Worm (Caenorhabditis elegans): Measurements from ENCODE around the gene F49C12.9.
"Not testable (repeated sequence)": the region's sequence is repeated elsewhere in the genome, so short reads cannot be mapped to it uniquely, and the experiment has no call there.

The F49C12.9 gene

ce11 chrIV:9303994-9304393, 12.0 kb downstream of the F49C12.9 start, which contains the start of gene F49C12.4:
Gene F49C12.4 (minus strand): TSS chrIV:9304094.
- TF ChIP-seq flt-1 (GFP tag; IDR thresholded peaks at IDR 0.05) (no peak), ceh-13 (GFP tag; optimal IDR thresholded peaks at IDR 0.05) (no peak), tra-4 (tag; optimal IDR thresholded peaks at IDR 0.05) (no peak), F13C5.2 (tag; optimal IDR thresholded peaks at IDR 0.05) (no peak)

ce11 chrIV:9300127-9300526, 15.9 kb downstream of the F49C12.9 start, which contains the start of gene F49C12.3:
Gene F49C12.3 (plus strand): TSS chrIV:9300427.
- TF ChIP-seq hmbx-1 (tag; optimal IDR thresholded peaks at IDR 0.05) (no peak), ama-1 (optimal IDR thresholded peaks at IDR 0.05) (no peak), aly-1 (tag; optimal IDR thresholded peaks at IDR 0.05) (no peak), ceh-36 (tag; optimal IDR thresholded peaks at IDR 0.05) (no peak), scrt-1 (GFP tag; IDR thresholded peaks at IDR 0.05) (no peak), tra-4 (tag; optimal IDR thresholded peaks at IDR 0.05) (no peak), F13C5.2 (tag; optimal IDR thresholded peaks at IDR 0.05) (no peak), tbx-37 (GFP tag; conservative IDR thresholded peaks at IDR 0.05) (no peak), ceh-13 (GFP tag; optimal IDR thresholded peaks at IDR 0.05) (no peak), sea-1 (GFP tag; conservative IDR thresholded peaks at IDR 0.05) (no peak), hnd-1 (tag; optimal IDR thresholded peaks at IDR 0.05) (no peak), tbx-11 (GFP tag; IDR thresholded peaks at IDR 0.05) (no peak), B0310.2 (tag; optimal IDR thresholded peaks at IDR 0.05) (no peak), pes-1 (GFP tag; IDR thresholded peaks at IDR 0.05) (no peak), flt-1 (GFP tag; IDR thresholded peaks at IDR 0.05) (no peak), ets-7 (tag; optimal IDR thresholded peaks at IDR 0.05) (no peak), hmg-4 (GFP tag; optimal IDR thresholded peaks at IDR 0.05) (no peak)

- TF ChIP-seq ets-7 (tag; optimal IDR thresholded peaks at IDR 0.05) (no peak), aly-1 (tag; optimal IDR thresholded peaks at IDR 0.05) (no peak), ceh-36 (tag; optimal IDR thresholded peaks at IDR 0.05) (no peak), ceh-13 (GFP tag; optimal IDR thresholded peaks at IDR 0.05) (no peak), ama-1 (optimal IDR thresholded peaks at IDR 0.05) (no peak), F13C5.2 (tag; optimal IDR thresholded peaks at IDR 0.05) (no peak), B0310.2 (tag; optimal IDR thresholded peaks at IDR 0.05) (no peak), hmg-4 (GFP tag; optimal IDR thresholded peaks at IDR 0.05) (no peak), hnd-1 (tag; optimal IDR thresholded peaks at IDR 0.05) (no peak), tra-4 (tag; optimal IDR thresholded peaks at IDR 0.05) (no peak), pes-1 (GFP tag; IDR thresholded peaks at IDR 0.05) (no peak), tbx-11 (GFP tag; IDR thresholded peaks at IDR 0.05) (no peak), scrt-1 (GFP tag; IDR thresholded peaks at IDR 0.05) (no peak), hmbx-1 (tag; optimal IDR thresholded peaks at IDR 0.05) (no peak)
Measured at ce11 chrIV:9299145-9299544, 16.9 kb downstream of the F49C12.9 start, which contains the start of gene F49C12.2. Gene F49C12.2 (minus strand): TSS chrIV:9299245.

- TF ChIP-seq ceh-13 (GFP tag; optimal IDR thresholded peaks at IDR 0.05) (no peak), B0310.2 (tag; optimal IDR thresholded peaks at IDR 0.05) (no peak), pes-1 (GFP tag; IDR thresholded peaks at IDR 0.05) (no peak), aly-1 (tag; optimal IDR thresholded peaks at IDR 0.05) (no peak), tbx-11 (GFP tag; IDR thresholded peaks at IDR 0.05) (no peak), scrt-1 (GFP tag; IDR thresholded peaks at IDR 0.05) (no peak), F13C5.2 (tag; optimal IDR thresholded peaks at IDR 0.05) (no peak)
Measured at ce11 chrIV:9296285-9296684, 19.7 kb downstream of the F49C12.9 start, which contains the start of gene F49C12.1. Gene F49C12.1 (minus strand): TSS chrIV:9296354.

- TF ChIP-seq tbx-37 (GFP tag; conservative IDR thresholded peaks at IDR 0.05); ceh-13 (GFP tag; optimal IDR thresholded peaks at IDR 0.05); ama-1 (optimal IDR thresholded peaks at IDR 0.05): not testable (repeated sequence)
Measured at ce11 chrIV:9293825-9294224, 22.2 kb downstream of the F49C12.9 start, which contains the start of gene nhr-264. Gene nhr-264 (minus strand): TSS chrIV:9293925.

- TF ChIP-seq flt-1 (GFP tag; IDR thresholded peaks at IDR 0.05) (no peak), ets-7 (tag; optimal IDR thresholded peaks at IDR 0.05) (no peak), pes-1 (GFP tag; IDR thresholded peaks at IDR 0.05) (no peak), hmbx-1 (tag; optimal IDR thresholded peaks at IDR 0.05) (no peak), B0310.2 (tag; optimal IDR thresholded peaks at IDR 0.05) (no peak), ceh-36 (tag; optimal IDR thresholded peaks at IDR 0.05) (no peak)
Measured at ce11 chrIV:9289635-9290034, 26.4 kb downstream of the F49C12.9 start.

ce11 chrIV:9286305-9286704, 29.7 kb downstream of the F49C12.9 start, which contains the start of gene nhr-267:
Gene nhr-267 (minus strand): TSS chrIV:9286405.
- TF ChIP-seq ceh-36 (tag; optimal IDR thresholded peaks at IDR 0.05); sea-1 (GFP tag; conservative IDR thresholded peaks at IDR 0.05); hmbx-1 (tag; optimal IDR thresholded peaks at IDR 0.05): not testable (repeated sequence)

- TF ChIP-seq tbx-11 (GFP tag; IDR thresholded peaks at IDR 0.05) (no peak), aly-1 (tag; optimal IDR thresholded peaks at IDR 0.05) (no peak), tbx-37 (GFP tag; conservative IDR thresholded peaks at IDR 0.05) (no peak), tra-4 (tag; optimal IDR thresholded peaks at IDR 0.05) (no peak), ceh-13 (GFP tag; optimal IDR thresholded peaks at IDR 0.05) (no peak), flt-1 (GFP tag; IDR thresholded peaks at IDR 0.05) (no peak), ama-1 (optimal IDR thresholded peaks at IDR 0.05) (no peak)
Measured at ce11 chrIV:9274008-9274529, 41.9 kb downstream of the F49C12.9 start, which contains the start of gene nmy-3. Gene nmy-3 (plus strand): TSS chrIV:9274479.

All from whole organism, early embryonic.